Worm (Caenorhabditis elegans) whole organism, L4/young adult: ENCODE measurements around the gene dgk-5.

Experiments
- W03F9.2 ChIP-seq: fragments of 150-350 bp; optimal IDR thresholded peaks from 2 replicates; lab custom pipeline; 2014; ENCODE audit warnings: missing biosample characterization, missing genetic modification characterization
- dao-5 ChIP-seq: sonication (generic microtip); optimal IDR thresholded peaks from 2 replicates; lab custom pipeline; 2016; ENCODE audit warnings: missing genotype, missing genetic modification characterization, moderate library complexity, missing compliant biosample characterization
- him-1 ChIP-seq: sonication (generic microtip); optimal IDR thresholded peaks from 2 replicates; lab custom pipeline; 2016; ENCODE audit warnings: missing genotype, missing genetic modification reagents, missing genetic modification characterization, missing compliant biosample characterization

The dgk-5 gene

ce11 chrII:6470985-6471384 is at the start of gene dgk-5:
Gene dgk-5 (minus strand): TSS chrII:6471085.
- TF ChIP-seq him-1 (tag; lab: Kevin White, UChicago) (no peak), W03F9.2 (no peak), dao-5 (tag; lab: Kevin White, UChicago) (no peak)

ce11 chrII:6520103-6520502 is 49.2 kb upstream of the dgk-5 start:
- no peak for TF ChIP-seq W03F9.2
- no peak for TF ChIP-seq dao-5 (tag; lab: Kevin White, UChicago)
- no peak for TF ChIP-seq him-1 (tag; lab: Kevin White, UChicago)

- no peak for TF ChIP-seq him-1 (tag; lab: Kevin White, UChicago)
Observed at ce11 chrII:6519703-6520102, 48.8 kb upstream of the dgk-5 start.

ce11 chrII:6516276-6516675 is 45.4 kb upstream of the dgk-5 start, which contains the start of gene C56E6.7:
Gene C56E6.7 (plus strand): TSS chrII:6516576.
- no peak for TF ChIP-seq dao-5 (tag; lab: Kevin White, UChicago)
- no peak for TF ChIP-seq W03F9.2
- TF ChIP-seq him-1 (tag; lab: Kevin White, UChicago) = no peak

- TF ChIP-seq him-1 (tag; lab: Kevin White, UChicago) = no peak
Observed at ce11 chrII:6513911-6514310, 43.0 kb upstream of the dgk-5 start, which contains the start of gene R05G9R.1. Gene R05G9R.1 (minus strand): TSS chrII:6514011.

ce11 chrII:6513357-6513756 is 42.5 kb upstream of the dgk-5 start:
- TF ChIP-seq him-1 (tag; lab: Kevin White, UChicago) (no peak), dao-5 (tag; lab: Kevin White, UChicago) (no peak), W03F9.2 (no peak)

- no peak for TF ChIP-seq him-1 (tag; lab: Kevin White, UChicago)
Observed at ce11 chrII:6502826-6503225, 31.9 kb upstream of the dgk-5 start, which contains the start of gene R05G9.1. Gene R05G9.1 (plus strand): TSS chrII:6503168.

ce11 chrII:6501420-6501819 is 30.5 kb upstream of the dgk-5 start, which contains the start of gene R05G9.3:
Gene R05G9.3 (minus strand): TSS chrII:6501520.
- no peak for TF ChIP-seq him-1 (tag; lab: Kevin White, UChicago)
- no peak for TF ChIP-seq W03F9.2
- no peak for TF ChIP-seq dao-5 (tag; lab: Kevin White, UChicago)

ce11 chrII:6500161-6500560 is 29.3 kb upstream of the dgk-5 start, which contains the start of gene R05G9.5:
Gene R05G9.5 (minus strand): TSS chrII:6500261.
- TF ChIP-seq W03F9.2 (no peak), him-1 (tag; lab: Kevin White, UChicago) (no peak), dao-5 (tag; lab: Kevin White, UChicago) (no peak)

ce11 chrII:6499067-6499466 is 28.2 kb upstream of the dgk-5 start, which contains the start of gene twk-49:
Gene twk-49 (minus strand): TSS chrII:6499167.
- TF ChIP-seq him-1 (tag; lab: Kevin White, UChicago) (no peak), dao-5 (tag; lab: Kevin White, UChicago) (no peak), W03F9.2 (no peak)

ce11 chrII:6498609-6499008 is 27.7 kb upstream of the dgk-5 start:
- TF ChIP-seq him-1 (tag; lab: Kevin White, UChicago) = no peak
- no peak for TF ChIP-seq dao-5 (tag; lab: Kevin White, UChicago)
- no peak for TF ChIP-seq W03F9.2

ce11 chrII:6497137-6497536 is 26.3 kb upstream of the dgk-5 start:
- TF ChIP-seq dao-5 (tag; lab: Kevin White, UChicago) = no peak
- no peak for TF ChIP-seq him-1 (tag; lab: Kevin White, UChicago)
- no peak for TF ChIP-seq W03F9.2

ce11 chrII:6496496-6496895 is 25.6 kb upstream of the dgk-5 start:
- TF ChIP-seq W03F9.2 (no peak), dao-5 (tag; lab: Kevin White, UChicago) (no peak), him-1 (tag; lab: Kevin White, UChicago) (no peak)

ce11 chrII:6493709-6494326 is 22.9 kb upstream of the dgk-5 start:
- no peak for TF ChIP-seq him-1 (tag; lab: Kevin White, UChicago)
- TF ChIP-seq W03F9.2 = no peak
- TF ChIP-seq dao-5 (tag; lab: Kevin White, UChicago) = no peak

- no peak for TF ChIP-seq dao-5 (tag; lab: Kevin White, UChicago)
- no peak for TF ChIP-seq W03F9.2
- TF ChIP-seq him-1 (tag; lab: Kevin White, UChicago) = no peak
Observed at ce11 chrII:6493139-6493538, 22.3 kb upstream of the dgk-5 start.
